Worm (Caenorhabditis elegans) whole organism, midembryonic: Measurements from ENCODE around the gene M02D8.3.

Experiments
- T22C8.4 ChIP-seq: fragments of 200-800 bp; sonication (Bioruptor generic); IDR thresholded peaks from 2 replicates; pipeline ENCODE4 v1.3.6; 2022; ENCODE audit warnings: missing genetic modification characterization, missing compliant biosample characterization
- cog-1 ChIP-seq: sonication (generic microtip); optimal IDR thresholded peaks from 2 replicates; lab custom pipeline; 2016; ENCODE audit warnings: missing genetic modification characterization, missing compliant biosample characterization
- flt-1 ChIP-seq: fragments of 200-800 bp; sonication (Bioruptor generic); IDR thresholded peaks from 2 replicates; pipeline ENCODE4 v1.3.6; 2022; ENCODE audit warnings: missing genetic modification characterization, missing compliant biosample characterization
- tab-1 ChIP-seq: fragments of 200-800 bp; sonication (Bioruptor generic); IDR thresholded peaks from 2 replicates; pipeline ENCODE4 v1.3.6; 2022; ENCODE audit warnings: missing genetic modification characterization, missing compliant biosample characterization
- ztf-23 ChIP-seq: fragments of 200-800 bp; sonication (Bioruptor generic); IDR thresholded peaks from 2 replicates; pipeline ENCODE4 v1.3.6; 2022; ENCODE audit warnings: missing genetic modification reagents, missing genetic modification characterization, missing compliant biosample characterization
- ztf-29 ChIP-seq: fragments of 200-800 bp; sonication (Bioruptor generic); IDR thresholded peaks from 2 replicates; pipeline ENCODE4 v1.3.6; 2022; ENCODE audit warnings: missing genetic modification reagents, missing genetic modification characterization, missing compliant biosample characterization

DNA sequence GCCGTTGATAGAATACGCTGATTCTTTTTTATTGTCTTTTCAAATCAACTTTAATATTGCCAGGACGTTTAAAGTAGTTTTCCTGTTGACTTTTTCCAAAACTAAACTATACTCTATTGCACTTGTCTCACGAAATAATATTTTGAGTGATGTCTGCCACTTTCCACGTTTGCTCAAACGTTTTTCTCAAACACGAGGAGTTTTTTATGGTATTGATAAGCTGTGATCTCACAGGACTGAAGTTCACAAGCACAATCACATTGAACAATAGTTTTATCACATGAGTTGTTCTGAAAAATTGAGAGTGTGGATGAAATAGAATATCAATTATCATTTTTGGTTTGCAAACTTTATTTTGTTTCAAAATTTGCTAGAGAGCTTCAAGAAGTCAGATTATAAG lies 16.9 kb downstream of the M02D8.3 start:
- TF ChIP-seq ztf-29 (no peak), T22C8.4 (GFP tag; lab: Robert Waterston, UW) (no peak), flt-1 (GFP tag; lab: Robert Waterston, UW) (no peak), cog-1 (no peak), ztf-23 (GFP tag; lab: Robert Waterston, UW) (no peak), tab-1 (no peak)
